Fruit fly (Drosophila melanogaster) whole organism, adult: ENCODE results near the gene RhoGAP15B.

Source experiments
- CG14711 ChIP-seq: fragments of 200-800 bp; sonication (Bioruptor generic); optimal IDR thresholded peaks from 2 replicates; lab custom pipeline; 2018; ENCODE audit warnings: missing biosample characterization, mild to moderate bottlenecking, missing genetic modification characterization, moderate library complexity
- CG1620 ChIP-seq: fragments of 200-800 bp; sonication (Bioruptor generic); optimal IDR thresholded peaks from 2 replicates; lab custom pipeline; 2016; ENCODE audit warnings: missing biosample characterization, missing genetic modification characterization
- Hr96 ChIP-seq: fragments of 200-800 bp; sonication (Bioruptor generic); optimal IDR thresholded peaks from 2 replicates; lab custom pipeline; 2016; ENCODE audit warnings: missing biosample characterization, missing genetic modification characterization
- cic ChIP-seq: fragments of 200-800 bp; sonication (Bioruptor generic); optimal IDR thresholded peaks from 2 replicates; lab custom pipeline; 2017; ENCODE audit warnings: missing biosample characterization, mild to moderate bottlenecking, missing genetic modification characterization, moderate library complexity
- toe ChIP-seq: fragments of 200-800 bp; sonication (Bioruptor generic); optimal IDR thresholded peaks from 2 replicates; lab custom pipeline; 2016; ENCODE audit warnings: missing biosample characterization, missing genetic modification characterization

DNA sequence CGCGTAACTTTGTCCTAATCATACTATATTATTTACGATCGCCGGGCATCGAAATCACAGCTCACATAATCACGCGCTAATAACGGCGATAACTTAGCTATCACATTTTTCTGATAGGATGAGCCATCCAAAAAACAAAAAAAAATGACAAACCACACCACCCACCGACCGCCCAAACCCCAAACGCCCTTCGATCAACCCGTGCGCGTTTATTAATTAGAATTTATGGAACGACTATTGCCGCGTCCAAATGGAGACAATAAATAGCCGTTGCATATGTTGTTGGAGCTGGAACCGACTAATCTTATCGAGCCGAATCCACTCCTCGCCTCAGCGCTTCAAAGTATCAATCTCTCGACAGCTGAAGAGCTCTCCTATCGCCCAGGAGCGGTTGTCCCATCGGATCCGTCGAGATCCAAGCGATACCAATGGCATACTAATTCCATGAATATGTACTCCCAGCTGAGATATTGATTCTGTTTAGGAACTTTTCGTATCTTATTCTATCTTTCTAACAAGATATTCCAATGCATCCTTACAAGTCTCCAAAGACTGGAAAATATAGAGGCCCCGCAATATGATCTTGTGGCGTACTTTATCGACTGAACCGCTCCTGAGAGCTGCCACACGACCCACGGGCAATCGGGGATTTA is 18.9 kb upstream of the RhoGAP15B start:
- TF ChIP-seq Hr96 (GFP tag; lab: Kevin White, UChicago): peak; percentile 15
- TF ChIP-seq CG1620 (GFP tag; lab: Kevin White, UChicago): no peak
- no peak for TF ChIP-seq toe (GFP tag; lab: Kevin White, UChicago)
- no peak for TF ChIP-seq cic
- no peak for TF ChIP-seq CG14711 (tag; lab: Kevin White, UChicago)
